Fruit fly (Drosophila melanogaster) whole organism, embryonic: ENCODE data around the gene Prp39.

Experiments
- Adf1 ChIP-seq: fragments of 200-800 bp; sonication (Bioruptor generic); IDR thresholded peaks from 2 replicates; pipeline ENCODE4 v1.3.6; 2022; ENCODE audit warnings: missing biosample characterization, missing genetic modification characterization
- Aef1 ChIP-seq: fragments of 200-800 bp; sonication (Bioruptor generic); IDR thresholded peaks from 3 replicates; pipeline ENCODE4 v1.3.6; 2022; ENCODE audit warnings: missing biosample characterization, missing genetic modification characterization
- Atf-2 ChIP-seq: fragments of 200-800 bp; sonication (Bioruptor generic); optimal IDR thresholded peaks from 2 replicates; lab custom pipeline; 2016; ENCODE audit warnings: missing biosample characterization, missing genetic modification characterization
- Bdp1 ChIP-seq: fragments of 200-800 bp; sonication (Bioruptor generic); optimal IDR thresholded peaks from 3 replicates; lab custom pipeline; 2016; ENCODE audit warnings: missing biosample characterization, missing genetic modification characterization
- CG1024 ChIP-seq: fragments of 200-800 bp; sonication (Bioruptor generic); IDR thresholded peaks from 2 replicates; pipeline ENCODE4 v1.3.6; 2022; ENCODE audit warnings: missing biosample characterization, missing genetic modification characterization
- CG10274 ChIP-seq: fragments of 200-800 bp; sonication (Bioruptor generic); optimal IDR thresholded peaks from 3 replicates; lab custom pipeline; 2017; ENCODE audit warnings: missing biosample characterization, mild to moderate bottlenecking, missing genetic modification characterization
- CG12071 ChIP-seq: fragments of 200-800 bp; sonication (Bioruptor generic); optimal IDR thresholded peaks from 3 replicates; lab custom pipeline; 2018; ENCODE audit warnings: missing biosample characterization, mild to moderate bottlenecking, missing genetic modification characterization
- CG12104 ChIP-seq: fragments of 200-800 bp; sonication (Bioruptor generic); optimal IDR thresholded peaks from 3 replicates; lab custom pipeline; 2016; ENCODE audit warnings: missing biosample characterization, missing genetic modification characterization
- CG12236 ChIP-seq: fragments of 200-800 bp; sonication (Bioruptor generic); optimal IDR thresholded peaks from 2 replicates; lab custom pipeline; 2016; ENCODE audit warnings: missing biosample characterization, missing genetic modification characterization
- CG15479 ChIP-seq: fragments of 200-800 bp; sonication (Bioruptor generic); optimal IDR thresholded peaks from 3 replicates; lab custom pipeline; 2019; ENCODE audit warnings: missing biosample characterization, mild to moderate bottlenecking, missing genetic modification characterization, moderate library complexity
- CG1647 ChIP-seq: fragments of 200-800 bp; sonication (Bioruptor generic); optimal IDR thresholded peaks from 3 replicates; lab custom pipeline; 2016; ENCODE audit warnings: missing biosample characterization, missing genetic modification characterization
- CG16779 ChIP-seq: fragments of 200-800 bp; sonication (Bioruptor generic); IDR thresholded peaks from 2 replicates; pipeline ENCODE4 v1.3.6; 2022; ENCODE audit warnings: missing biosample characterization, missing genetic modification characterization
- CG17361 ChIP-seq: fragments of 200-800 bp; sonication (Bioruptor generic); IDR thresholded peaks from 3 replicates; pipeline ENCODE4 v1.3.6; 2022; ENCODE audit warnings: missing biosample characterization, missing genetic modification characterization
- CG17802 ChIP-seq: fragments of 200-800 bp; sonication (Bioruptor generic); optimal IDR thresholded peaks from 2 replicates; lab custom pipeline; 2018; ENCODE audit warnings: missing biosample characterization, mild to moderate bottlenecking, missing genetic modification characterization, moderate library complexity
- CG2889 ChIP-seq: fragments of 200-800 bp; sonication (Bioruptor generic); IDR thresholded peaks from 3 replicates; pipeline ENCODE4 v1.3.6; 2022; ENCODE audit warnings: missing biosample characterization, missing genetic modification characterization
- CG3163 ChIP-seq: fragments of 200-800 bp; sonication (Bioruptor generic); optimal IDR thresholded peaks from 3 replicates; lab custom pipeline; 2016; ENCODE audit warnings: missing biosample characterization, missing genetic modification characterization
- CG34224 ChIP-seq: fragments of 200-800 bp; sonication (Bioruptor generic); IDR thresholded peaks from 3 replicates; pipeline ENCODE4 v1.3.6; 2022; ENCODE audit warnings: missing biosample characterization, missing genetic modification characterization; ENCODE audit not compliant: partially characterized antibody
- CG4424 ChIP-seq: fragments of 200-800 bp; sonication (Bioruptor generic); optimal IDR thresholded peaks from 3 replicates; lab custom pipeline; 2016; ENCODE audit warnings: missing biosample characterization, missing genetic modification characterization
- CG7963 ChIP-seq: fragments of 200-800 bp; sonication (Bioruptor generic); IDR thresholded peaks from 3 replicates; pipeline ENCODE4 v1.3.6; 2022; ENCODE audit warnings: missing biosample characterization, missing genetic modification characterization; ENCODE audit not compliant: partially characterized antibody
- CG9609 ChIP-seq: fragments of 200-800 bp; sonication (Bioruptor generic); optimal IDR thresholded peaks from 3 replicates; lab custom pipeline; 2016; ENCODE audit warnings: missing biosample characterization, missing genetic modification characterization
- Dip3 ChIP-seq: fragments of 200-800 bp; sonication (Bioruptor generic); optimal IDR thresholded peaks from 3 replicates; lab custom pipeline; 2016; ENCODE audit warnings: missing biosample characterization, missing genetic modification characterization
- Doc3 ChIP-seq: fragments of 200-800 bp; sonication (Bioruptor generic); IDR thresholded peaks from 3 replicates; pipeline ENCODE4 v1.3.6; 2022; ENCODE audit warnings: missing biosample characterization, missing genetic modification characterization; ENCODE audit not compliant: partially characterized antibody
- ERR ChIP-seq: fragments of 200-800 bp; sonication (Bioruptor generic); optimal IDR thresholded peaks from 2 replicates; lab custom pipeline; 2016; ENCODE audit warnings: missing biosample characterization, missing genetic modification characterization
- GATAe ChIP-seq: fragments of 200-800 bp; sonication (Bioruptor generic); conservative IDR thresholded peaks from 2 replicates; pipeline ENCODE4 v1.3.6; 2022; ENCODE audit warnings: missing biosample characterization, missing genetic modification characterization
- Gsc ChIP-seq: fragments of 200-800 bp; sonication (Bioruptor generic); IDR thresholded peaks from 2 replicates; pipeline ENCODE4 v1.3.6; 2022; ENCODE audit warnings: missing biosample characterization, missing genetic modification characterization
- H15 ChIP-seq: fragments of 200-800 bp; sonication (Bioruptor generic); IDR thresholded peaks from 3 replicates; pipeline ENCODE4 v1.3.6; 2022; ENCODE audit warnings: missing biosample characterization, missing genetic modification characterization
- Hr3 ChIP-seq: fragments of 200-800 bp; sonication (Bioruptor generic); optimal IDR thresholded peaks from 3 replicates; lab custom pipeline; 2016; ENCODE audit warnings: missing biosample characterization, missing genetic modification characterization
- Lim3 ChIP-seq: fragments of 200-800 bp; sonication (Bioruptor generic); IDR thresholded peaks from 2 replicates; pipeline ENCODE4 v1.3.6; 2022; ENCODE audit warnings: missing biosample characterization, missing genetic modification characterization
- MESR4 ChIP-seq: fragments of 200-800 bp; sonication (Bioruptor generic); optimal IDR thresholded peaks from 2 replicates; lab custom pipeline; 2018; ENCODE audit warnings: missing biosample characterization, mild to moderate bottlenecking, missing genetic modification characterization, moderate library complexity
- Mrtf ChIP-seq: fragments of 200-800 bp; sonication (Bioruptor generic); IDR thresholded peaks from 3 replicates; pipeline ENCODE4 v1.3.6; 2022; ENCODE audit warnings: missing biosample characterization, missing genetic modification characterization
- Nf-YB ChIP-seq: fragments of 200-800 bp; sonication (Bioruptor generic); optimal IDR thresholded peaks from 3 replicates; lab custom pipeline; 2019; ENCODE audit warnings: missing biosample characterization, mild to moderate bottlenecking, missing genetic modification characterization, moderate library complexity
- Six4 ChIP-seq: fragments of 200-800 bp; sonication (Bioruptor generic); optimal IDR thresholded peaks from 2 replicates; lab custom pipeline; 2016; ENCODE audit warnings: missing biosample characterization, missing genetic modification characterization
- Usf ChIP-seq: fragments of 200-800 bp; sonication (Bioruptor generic); optimal IDR thresholded peaks from 2 replicates; lab custom pipeline; 2017; ENCODE audit warnings: missing genotype, missing biosample characterization, missing genetic modification characterization
- ac ChIP-seq: fragments of 200-800 bp; sonication (Bioruptor generic); optimal IDR thresholded peaks from 3 replicates; lab custom pipeline; 2017; ENCODE audit warnings: missing biosample characterization, mild to moderate bottlenecking, missing genetic modification characterization
- ara ChIP-seq: fragments of 200-800 bp; sonication (Bioruptor generic); IDR thresholded peaks from 2 replicates; pipeline ENCODE4 v1.3.6; 2022; ENCODE audit warnings: missing biosample characterization, missing genetic modification characterization
- dan ChIP-seq: fragments of 200-800 bp; sonication (Bioruptor generic); IDR thresholded peaks from 2 replicates; pipeline ENCODE4 v1.3.6; 2022; ENCODE audit warnings: missing biosample characterization, missing genetic modification characterization
- exex ChIP-seq: fragments of 200-800 bp; sonication (Bioruptor generic); optimal IDR thresholded peaks from 4 replicates; lab custom pipeline; 2018; ENCODE audit warnings: missing biosample characterization, mild to moderate bottlenecking, missing genetic modification characterization, moderate library complexity
- fu2 ChIP-seq: fragments of 200-800 bp; sonication (Bioruptor generic); optimal IDR thresholded peaks from 2 replicates; lab custom pipeline; 2016; ENCODE audit warnings: missing biosample characterization, missing genetic modification characterization
- knrl ChIP-seq: fragments of 200-800 bp; sonication (Bioruptor generic); IDR thresholded peaks from 3 replicates; pipeline ENCODE4 v1.3.6; 2022; ENCODE audit warnings: missing biosample characterization, missing genetic modification characterization; ENCODE audit not compliant: partially characterized antibody
- nau ChIP-seq: fragments of 200-800 bp; sonication (Bioruptor generic); optimal IDR thresholded peaks from 3 replicates; lab custom pipeline; 2017; ENCODE audit warnings: missing biosample characterization, mild to moderate bottlenecking, missing genetic modification characterization, missing genetic modification reagents
- pan ChIP-seq, 4 experiments: fragments of >200 bp in 3 of 4; fragments of 200-800 bp in 1 of 4; sonication (Bioruptor generic) in 1 of 4; optimal IDR thresholded peaks in 3 of 4; IDR thresholded peaks in 1 of 4; 2 replicates each; pipeline versions ENCODE4 v1.3.6 to Lab custom; 2017 to 2022; ENCODE audit warnings: missing biosample characterization in 2 of 4, missing genetic modification characterization in 2 of 4, mixed read lengths in 1 of 4
- pb ChIP-seq: fragments of 200-800 bp; sonication (Bioruptor generic); optimal IDR thresholded peaks from 3 replicates; lab custom pipeline; 2016; ENCODE audit warnings: missing biosample characterization, missing genetic modification characterization
- pho ChIP-seq: fragments of 200-800 bp; sonication (Bioruptor generic); optimal IDR thresholded peaks from 2 replicates; lab custom pipeline; 2016; ENCODE audit warnings: missing biosample characterization, missing genetic modification characterization
- prd ChIP-seq, 3 experiments: fragments of >200 bp in 2 of 3; fragments of 200-800 bp in 1 of 3; sonication (Bioruptor generic) in 1 of 3; optimal IDR thresholded peaks in 2 of 3; IDR thresholded peaks in 1 of 3; 2 replicates in 2 of 3; 3 replicates in 1 of 3; pipeline versions ENCODE4 v1.3.6 to Lab custom; 2017 to 2022; ENCODE audit warnings: missing biosample characterization in 1 of 3, missing genetic modification characterization in 1 of 3
- pum ChIP-seq: fragments of 200-800 bp; sonication (Bioruptor generic); optimal IDR thresholded peaks from 2 replicates; lab custom pipeline; 2016; ENCODE audit warnings: missing biosample characterization, missing genetic modification characterization
- salm ChIP-seq: fragments of 200-800 bp; sonication (Bioruptor generic); optimal IDR thresholded peaks from 2 replicates; lab custom pipeline; 2018; ENCODE audit warnings: missing biosample characterization, mild to moderate bottlenecking, missing genetic modification characterization
- scrt ChIP-seq: fragments of 200-800 bp; sonication (Bioruptor generic); optimal IDR thresholded peaks from 2 replicates; lab custom pipeline; 2018; ENCODE audit warnings: missing biosample characterization, mild to moderate bottlenecking, missing genetic modification characterization, moderate library complexity
- vnd ChIP-seq: fragments of 200-800 bp; sonication (Bioruptor generic); IDR thresholded peaks from 3 replicates; pipeline ENCODE4 v1.3.6; 2022; ENCODE audit warnings: missing biosample characterization, missing genetic modification characterization; ENCODE audit not compliant: partially characterized antibody
- zen ChIP-seq: fragments of 200-800 bp; sonication (Bioruptor generic); optimal IDR thresholded peaks from 3 replicates; lab custom pipeline; 2018; ENCODE audit warnings: missing biosample characterization, mild to moderate bottlenecking, missing genetic modification characterization, moderate library complexity

Gene Prp39

dm6 chr3R:28810942-28811676, 793 bp upstream of the Prp39 start, which contains the start of gene wdn (continued):
- TF ChIP-seq CG34224 (GFP tag; lab: Robert Waterston, UW) (peak; percentile 45; the same call in 2 of the 3 replicates), Dip3 (GFP tag; lab: Kevin White, UChicago) (peak; percentile 12), CG12071 (GFP tag; lab: Kevin White, UChicago) (no peak), CG16779 (GFP tag; lab: Robert Waterston, UW) (no peak), CG2889 (GFP tag; lab: Robert Waterston, UW) (no peak), salm (tag; lab: Kevin White, UChicago) (no peak), pb (no peak), exex (tag; lab: Kevin White, UChicago) (no peak), ERR (GFP tag; lab: Kevin White, UChicago) (no peak), dan (GFP tag; lab: Robert Waterston, UW) (no peak), Adf1 (GFP tag; lab: Robert Waterston, UW) (no peak), scrt (GFP tag; lab: Kevin White, UChicago) (no peak), Gsc (GFP tag; lab: Robert Waterston, UW) (no peak), fu2 (GFP tag; lab: Kevin White, UChicago) (no peak), nau (GFP tag; lab: Kevin White, UChicago) (no peak), knrl (no peak; the same call in 2 of the 3 replicates), zen (tag; lab: Kevin White, UChicago) (no peak), ara (no peak), CG12236 (GFP tag; lab: Kevin White, UChicago) (no peak), CG17802 (tag; lab: Kevin White, UChicago) (no peak), Hr3 (GFP tag; lab: Kevin White, UChicago) (no peak), CG3163 (GFP tag; lab: Kevin White, UChicago) (no peak), prd (optimal IDR thresholded peaks at IDR 0.05; lab: Kevin White, UChicago) (peak in 1 of 2 experiments; percentile 29), prd (GFP tag; IDR thresholded peaks at IDR 0.05; lab: Robert Waterston, UW) (no peak), CG15479 (GFP tag; lab: Kevin White, UChicago) (no peak), GATAe (no peak), CG12104 (GFP tag; lab: Kevin White, UChicago) (no peak), CG4424 (GFP tag; lab: Kevin White, UChicago) (no peak), MESR4 (GFP tag; lab: Kevin White, UChicago) (peak; percentile 96), Atf-2 (GFP tag; lab: Kevin White, UChicago) (no peak), ac (no peak), CG17361 (GFP tag; lab: Robert Waterston, UW) (no peak), H15 (GFP tag; lab: Robert Waterston, UW) (no peak), Six4 (GFP tag; lab: Kevin White, UChicago) (no peak), CG7963 (GFP tag; lab: Robert Waterston, UW) (no peak), Aef1 (peak; percentile 65), Lim3 (GFP tag; lab: Robert Waterston, UW) (no peak), CG1024 (no peak), pum (GFP tag; lab: Kevin White, UChicago) (no peak), Nf-YB (GFP tag; lab: Kevin White, UChicago) (no peak), CG1647 (no peak), pan (optimal IDR thresholded peaks at IDR 0.05; lab: Kevin White, UChicago) (no peak), pan (GFP tag; optimal IDR thresholded peaks at IDR 0.05 in 1 of 2, IDR thresholded peaks at IDR 0.05 in 1 of 2) (no peak), Doc3 (GFP tag; lab: Robert Waterston, UW) (0 out of 3 replicates have a peak, but pooled peaks have one; percentile 45), CG10274 (GFP tag; lab: Kevin White, UChicago) (no peak), pho (GFP tag; lab: Kevin White, UChicago) (no peak), CG9609 (GFP tag; lab: Kevin White, UChicago) (no peak), Bdp1 (GFP tag; lab: Kevin White, UChicago) (no peak), Usf (no peak), Mrtf (GFP tag; lab: Robert Waterston, UW) (no peak), vnd (GFP tag; lab: Robert Waterston, UW) (no peak)
